Fruit fly (Drosophila melanogaster) whole organism, embryonic: ENCODE results near the gene Cpr67Fa1.
A peak's percentile ranks its signal among the peaks of the same experiment; 100 is the strongest.

Experiments used
- Adf1 ChIP-seq: fragments of 200-800 bp; sonication (Bioruptor generic); IDR thresholded peaks from 2 replicates; pipeline ENCODE4 v1.3.6; 2022; ENCODE audit warnings: missing biosample characterization, missing genetic modification characterization
- CG1024 ChIP-seq: fragments of 200-800 bp; sonication (Bioruptor generic); IDR thresholded peaks from 2 replicates; pipeline ENCODE4 v1.3.6; 2022; ENCODE audit warnings: missing biosample characterization, missing genetic modification characterization
- CG10366 ChIP-seq: fragments of 200-800 bp; sonication (Bioruptor generic); IDR thresholded peaks from 2 replicates; pipeline ENCODE4 v1.3.6; 2022; ENCODE audit warnings: missing biosample characterization, missing genetic modification characterization
- CG10979 ChIP-seq: fragments of 200-800 bp; sonication (Bioruptor generic); optimal IDR thresholded peaks from 2 replicates; lab custom pipeline; 2018; ENCODE audit warnings: missing biosample characterization, mild to moderate bottlenecking, missing genetic modification characterization, moderate library complexity
- CG13287 ChIP-seq: fragments of 200-800 bp; sonication (Bioruptor generic); IDR thresholded peaks from 2 replicates; pipeline ENCODE4 v1.3.6; 2022; ENCODE audit warnings: missing biosample characterization, missing genetic modification characterization; ENCODE audit not compliant: partially characterized antibody
- CG13424 ChIP-seq: fragments of 200-800 bp; sonication (Bioruptor generic); optimal IDR thresholded peaks from 2 replicates; lab custom pipeline; 2019; ENCODE audit warnings: missing biosample characterization, mild to moderate bottlenecking, missing genetic modification characterization, moderate library complexity
- CG14050 ChIP-seq: fragments of 200-800 bp; sonication (Bioruptor generic); IDR thresholded peaks from 3 replicates; pipeline ENCODE4 v1.3.6; 2022; ENCODE audit warnings: missing biosample characterization, missing genetic modification characterization
- CG14710 ChIP-seq: fragments of 200-800 bp; sonication (Bioruptor generic); optimal IDR thresholded peaks from 3 replicates; lab custom pipeline; 2019; ENCODE audit warnings: missing biosample characterization, mild to moderate bottlenecking, missing genetic modification characterization, moderate library complexity
- CG15601 ChIP-seq: fragments of 200-800 bp; sonication (Bioruptor generic); optimal IDR thresholded peaks from 3 replicates; lab custom pipeline; 2019; ENCODE audit warnings: missing biosample characterization, mild to moderate bottlenecking, missing genetic modification characterization, moderate library complexity
- CG16779 ChIP-seq: fragments of 200-800 bp; sonication (Bioruptor generic); IDR thresholded peaks from 2 replicates; pipeline ENCODE4 v1.3.6; 2022; ENCODE audit warnings: missing biosample characterization, missing genetic modification characterization
- CG18476 ChIP-seq: fragments of 200-800 bp; sonication (Bioruptor generic); optimal IDR thresholded peaks from 2 replicates; lab custom pipeline; 2016; ENCODE audit warnings: missing biosample characterization, mild to moderate bottlenecking, missing genetic modification characterization
- CG2116 ChIP-seq: fragments of 200-800 bp; sonication (Bioruptor generic); optimal IDR thresholded peaks from 3 replicates; lab custom pipeline; 2018; ENCODE audit warnings: missing biosample characterization, mild to moderate bottlenecking, missing genetic modification characterization
- CG3281 ChIP-seq: fragments of 200-800 bp; sonication (Bioruptor generic); optimal IDR thresholded peaks from 3 replicates; lab custom pipeline; 2017; ENCODE audit warnings: missing biosample characterization, mild to moderate bottlenecking, missing genetic modification characterization
- CG34224 ChIP-seq: fragments of 200-800 bp; sonication (Bioruptor generic); IDR thresholded peaks from 3 replicates; pipeline ENCODE4 v1.3.6; 2022; ENCODE audit warnings: missing biosample characterization, missing genetic modification characterization; ENCODE audit not compliant: partially characterized antibody
- CG43689 ChIP-seq: fragments of 200-800 bp; sonication (Bioruptor generic); IDR thresholded peaks from 2 replicates; pipeline ENCODE4 v1.3.6; 2022; ENCODE audit warnings: missing biosample characterization, missing genetic modification characterization
- CG5245 ChIP-seq: fragments of 200-800 bp; sonication (Bioruptor generic); optimal IDR thresholded peaks from 3 replicates; lab custom pipeline; 2016; ENCODE audit warnings: missing biosample characterization, missing genetic modification characterization
- CG8281 ChIP-seq: fragments of 200-800 bp; sonication (Bioruptor generic); optimal IDR thresholded peaks from 2 replicates; lab custom pipeline; 2018; ENCODE audit warnings: missing biosample characterization, mild to moderate bottlenecking, missing genetic modification characterization, moderate library complexity
- CG9932 ChIP-seq: fragments of 200-800 bp; sonication (Bioruptor generic); IDR thresholded peaks from 2 replicates; pipeline ENCODE4 v1.3.6; 2022; ENCODE audit warnings: missing biosample characterization, missing genetic modification characterization
- CoRest ChIP-seq: fragments of 200-800 bp; sonication (Bioruptor generic); optimal IDR thresholded peaks from 3 replicates; lab custom pipeline; 2018; ENCODE audit warnings: missing biosample characterization, mild to moderate bottlenecking, missing genetic modification characterization, moderate library complexity
- Dp ChIP-seq: fragments of 200-800 bp; sonication (Bioruptor generic); optimal IDR thresholded peaks from 2 replicates; lab custom pipeline; 2018; ENCODE audit warnings: missing biosample characterization, mild to moderate bottlenecking, missing genetic modification characterization, moderate library complexity
- Eip74EF ChIP-seq, 2 experiments: fragments of 200-800 bp in 1 of 2; fragments of >200 bp in 1 of 2; sonication (Bioruptor generic) in 1 of 2; optimal IDR thresholded peaks; 2 replicates each; lab custom pipeline; 2017 to 2019; ENCODE audit warnings: missing biosample characterization in 2 of 2, missing genetic modification characterization in 2 of 2, mild to moderate bottlenecking in 1 of 2, moderate library complexity in 1 of 2
- Fer3 ChIP-seq: fragments of 200-800 bp; sonication (Bioruptor generic); optimal IDR thresholded peaks from 2 replicates; lab custom pipeline; 2018; ENCODE audit warnings: missing biosample characterization, mild to moderate bottlenecking, missing genetic modification characterization, moderate library complexity
- HHEX ChIP-seq: fragments of 200-800 bp; sonication (Bioruptor generic); optimal IDR thresholded peaks from 3 replicates; lab custom pipeline; 2017; ENCODE audit warnings: missing biosample characterization, mild to moderate bottlenecking, missing genetic modification characterization, missing genetic modification reagents
- NFAT ChIP-seq: fragments of 200-800 bp; sonication (Bioruptor generic); IDR thresholded peaks from 2 replicates; pipeline ENCODE4 v1.3.6; 2022; ENCODE audit warnings: missing biosample characterization, missing genetic modification characterization
- Nf-YC ChIP-seq: fragments of 200-800 bp; optimal IDR thresholded peaks from 3 replicates; lab custom pipeline; 2019; ENCODE audit warnings: missing biosample characterization, mild to moderate bottlenecking, missing genetic modification characterization, moderate library complexity
- Pdp1 ChIP-seq, 2 experiments: fragments of 200-800 bp; sonication (Bioruptor generic); optimal IDR thresholded peaks; 3 replicates each; lab custom pipeline; 2016; ENCODE audit warnings: missing biosample characterization in 2 of 2, missing genetic modification characterization in 2 of 2, mild to moderate bottlenecking in 1 of 2, moderate library complexity in 1 of 2
- Trl ChIP-seq, 3 experiments: fragments of >200 bp in 2 of 3; fragments of 200-800 bp in 1 of 3; sonication (Bioruptor generic) in 1 of 3; optimal IDR thresholded peaks; 2 replicates in 1 of 3; 3 replicates in 2 of 3; lab custom pipeline; 2016 to 2017; ENCODE audit warnings: missing biosample characterization in 1 of 3, missing genetic modification characterization in 1 of 3
- YL-1 ChIP-seq: fragments of 200-800 bp; sonication (Bioruptor generic); optimal IDR thresholded peaks from 3 replicates; lab custom pipeline; 2017; ENCODE audit warnings: missing biosample characterization, mild to moderate bottlenecking, missing genetic modification characterization
- ara ChIP-seq: fragments of 200-800 bp; sonication (Bioruptor generic); IDR thresholded peaks from 2 replicates; pipeline ENCODE4 v1.3.6; 2022; ENCODE audit warnings: missing biosample characterization, missing genetic modification characterization
- ase ChIP-seq: fragments of 200-800 bp; sonication (Bioruptor generic); IDR thresholded peaks from 3 replicates; pipeline ENCODE4 v1.3.6; 2022; ENCODE audit warnings: missing biosample characterization, missing genetic modification characterization
- bcd ChIP-seq: fragments of 200-800 bp; sonication (Bioruptor generic); optimal IDR thresholded peaks from 2 replicates; lab custom pipeline; 2017; ENCODE audit warnings: missing biosample characterization, mild to moderate bottlenecking, missing genetic modification characterization
- bowl ChIP-seq: fragments of 200-800 bp; sonication (Bioruptor generic); IDR thresholded peaks from 2 replicates; pipeline ENCODE4 v1.3.6; 2022; ENCODE audit warnings: missing biosample characterization, missing genetic modification characterization
- crp ChIP-seq, 2 experiments: fragments of 200-800 bp; sonication (Bioruptor generic); optimal IDR thresholded peaks; 2 replicates in 1 of 2; 3 replicates in 1 of 2; lab custom pipeline; 2017; ENCODE audit warnings: missing biosample characterization in 2 of 2, missing genetic modification characterization in 2 of 2, mild to moderate bottlenecking in 1 of 2, moderate library complexity in 1 of 2
- dm ChIP-seq: fragments of 200-800 bp; sonication (Bioruptor generic); optimal IDR thresholded peaks from 3 replicates; lab custom pipeline; 2016; ENCODE audit warnings: missing biosample characterization, missing genetic modification characterization
- eyg ChIP-seq: fragments of 200-800 bp; sonication (Bioruptor generic); optimal IDR thresholded peaks from 3 replicates; lab custom pipeline; 2016; ENCODE audit warnings: missing biosample characterization, missing genetic modification characterization
- gfzf ChIP-seq: fragments of 200-800 bp; sonication (Bioruptor generic); optimal IDR thresholded peaks from 2 replicates; lab custom pipeline; 2016; ENCODE audit warnings: missing biosample characterization, mild to moderate bottlenecking, missing genetic modification characterization, moderate library complexity
- hb ChIP-seq: fragments of 200-800 bp; sonication (Bioruptor generic); IDR thresholded peaks from 3 replicates; pipeline ENCODE4 v1.3.6; 2022; ENCODE audit warnings: missing biosample characterization, missing genetic modification characterization; ENCODE audit not compliant: partially characterized antibody
- lab ChIP-seq: fragments of 200-800 bp; sonication (Bioruptor generic); optimal IDR thresholded peaks from 3 replicates; lab custom pipeline; 2017; ENCODE audit warnings: missing biosample characterization, missing genetic modification characterization, mild to moderate bottlenecking, moderate library complexity, missing genetic modification reagents
- lmd ChIP-seq: fragments of 200-800 bp; sonication (Bioruptor generic); IDR thresholded peaks from 2 replicates; pipeline ENCODE4 v1.3.6; 2022; ENCODE audit warnings: missing biosample characterization, missing genetic modification characterization
- lov ChIP-seq, 2 experiments: fragments of 200-800 bp in 1 of 2; fragments of >200 bp in 1 of 2; sonication (Bioruptor generic) in 1 of 2; IDR thresholded peaks in 1 of 2; optimal IDR thresholded peaks in 1 of 2; 2 replicates in 1 of 2; 3 replicates in 1 of 2; pipeline versions ENCODE4 v1.3.6 to Lab custom; 2017 to 2022; ENCODE audit warnings: missing biosample characterization in 1 of 2, missing genetic modification characterization in 1 of 2
- phol ChIP-seq: fragments of 200-800 bp; sonication (Bioruptor generic); optimal IDR thresholded peaks from 3 replicates; lab custom pipeline; 2018; ENCODE audit warnings: missing biosample characterization, mild to moderate bottlenecking, missing genetic modification characterization, moderate library complexity
- pita ChIP-seq: fragments of 200-800 bp; sonication (Bioruptor generic); optimal IDR thresholded peaks from 2 replicates; lab custom pipeline; 2017; ENCODE audit warnings: missing biosample characterization, mild to moderate bottlenecking, missing genetic modification characterization
- rib ChIP-seq: fragments of 200-800 bp; sonication (Bioruptor generic); IDR thresholded peaks from 2 replicates; pipeline ENCODE4 v1.3.6; 2022; ENCODE audit warnings: missing biosample characterization, missing genetic modification characterization
- row ChIP-seq: fragments of 200-800 bp; sonication (Bioruptor generic); IDR thresholded peaks from 3 replicates; pipeline ENCODE4 v1.3.6; 2022; ENCODE audit warnings: missing biosample characterization, missing genetic modification characterization
- sens-2 ChIP-seq: fragments of 200-800 bp; sonication (Bioruptor generic); IDR thresholded peaks from 2 replicates; pipeline ENCODE4 v1.3.6; 2022; ENCODE audit warnings: missing biosample characterization, missing genetic modification characterization
- ssp ChIP-seq: fragments of 200-800 bp; sonication (Bioruptor generic); IDR thresholded peaks from 2 replicates; pipeline ENCODE4 v1.3.6; 2022; ENCODE audit warnings: missing biosample characterization, missing genetic modification characterization
- tio ChIP-seq: fragments of 200-800 bp; sonication (Bioruptor generic); optimal IDR thresholded peaks from 2 replicates; lab custom pipeline; 2017; ENCODE audit warnings: missing biosample characterization, missing genetic modification characterization, inconsistent platforms
- tx ChIP-seq: fragments of 200-800 bp; sonication (Bioruptor generic); optimal IDR thresholded peaks from 2 replicates; lab custom pipeline; 2016; ENCODE audit warnings: missing biosample characterization, missing genetic modification characterization

Cpr67Fa1 gene

dm6 chr3L:10893156-10893784 lies 3.5 kb downstream of the Cpr67Fa1 start (continued):
- TF ChIP-seq crp (GFP tag; optimal IDR thresholded peaks at IDR 0.05; lab: Kevin White, UChicago) (no peak), CG13287 (GFP tag; lab: Robert Waterston, UW) (peak; percentile 9; the same call in 1 of the 2 replicates), Dp (peak; percentile 19), CG34224 (GFP tag; lab: Robert Waterston, UW) (no peak), CG15601 (no peak), lmd (GFP tag; lab: Robert Waterston, UW) (no peak; the same call in 1 of the 2 replicates), CG9932 (GFP tag; lab: Robert Waterston, UW) (no peak), CG3281 (GFP tag; lab: Kevin White, UChicago) (peak; percentile 48), Fer3 (tag; lab: Kevin White, UChicago) (peak; percentile 41), CG10366 (GFP tag; lab: Robert Waterston, UW) (0 out of 2 replicates have a peak, but pooled peaks have one; percentile 25), dm (GFP tag; lab: Kevin White, UChicago) (no peak), YL-1 (GFP tag; lab: Kevin White, UChicago) (no peak), row (GFP tag; lab: Robert Waterston, UW) (peak; percentile 63), phol (peak; percentile 44), Adf1 (GFP tag; lab: Robert Waterston, UW) (no peak), ara (GFP tag; lab: Robert Waterston, UW) (no peak), gfzf (GFP tag; lab: Kevin White, UChicago) (no peak), Nf-YC (tag; lab: Kevin White, UChicago) (peak; percentile 62), bcd (GFP tag; lab: Kevin White, UChicago) (no peak), tio (GFP tag; lab: Kevin White, UChicago) (no peak), CG5245 (GFP tag; lab: Kevin White, UChicago) (no peak), CG1024 (GFP tag; lab: Robert Waterston, UW) (no peak), CG13424 (tag; lab: Kevin White, UChicago) (peak; percentile 75), ssp (GFP tag; lab: Robert Waterston, UW) (no peak), bowl (GFP tag; lab: Robert Waterston, UW) (no peak), Trl (optimal IDR thresholded peaks at IDR 0.05; lab: Kevin White, UChicago) (no peak), Trl (GFP tag; optimal IDR thresholded peaks at IDR 0.05; lab: Kevin White, UChicago) (no peak), CG10979 (tag; lab: Kevin White, UChicago) (peak; percentile 49), CG2116 (GFP tag; lab: Kevin White, UChicago) (no peak), ase (GFP tag; lab: Robert Waterston, UW) (no peak), CG43689 (no peak), pita (GFP tag; lab: Kevin White, UChicago) (no peak), tx (GFP tag; lab: Kevin White, UChicago) (no peak), CG8281 (tag; lab: Kevin White, UChicago) (no peak), hb (no peak), lov (optimal IDR thresholded peaks at IDR 0.05; lab: Kevin White, UChicago) (no peak), lov (GFP tag; IDR thresholded peaks at IDR 0.05; lab: Robert Waterston, UW) (no peak), CG14050 (GFP tag; lab: Robert Waterston, UW) (no peak), Eip74EF (GFP tag; optimal IDR thresholded peaks at IDR 0.05; lab: Kevin White, UChicago) (peak in 1 of 2 experiments; percentile 53), CoRest (tag; lab: Kevin White, UChicago) (peak; percentile 81), lab (GFP tag; lab: Kevin White, UChicago) (peak; percentile 42), NFAT (no peak), CG18476 (GFP tag; lab: Kevin White, UChicago) (no peak), rib (no peak), HHEX (GFP tag; lab: Kevin White, UChicago) (no peak), sens-2 (GFP tag; lab: Robert Waterston, UW) (no peak), CG14710 (tag; lab: Kevin White, UChicago) (peak; percentile 34), CG16779 (GFP tag; lab: Robert Waterston, UW) (no peak), Pdp1 (GFP tag; optimal IDR thresholded peaks at IDR 0.05; lab: Kevin White, UChicago) (no peak), eyg (no peak)
